Worm (Caenorhabditis elegans) whole organism, L4 larva: ENCODE measurements around the gene T05A8.7.

Source experiments
- R02D3.7 ChIP-seq: fragments of 150-350 bp; sonication (generic microtip); optimal IDR thresholded peaks from 3 replicates; lab custom pipeline; 2014; ENCODE audit warnings: missing biosample characterization, missing genetic modification characterization
- T20F7.1 ChIP-seq: fragments of 200-800 bp; sonication (Bioruptor generic); optimal IDR thresholded peaks from 2 replicates; lab custom pipeline; 2018; ENCODE audit warnings: mild to moderate bottlenecking, missing genetic modification characterization, missing compliant biosample characterization
- Y105C5A.15 ChIP-seq: fragments of 200-800 bp; sonication (Bioruptor generic); IDR thresholded peaks from 2 replicates; pipeline ENCODE4 v1.3.6; 2022; ENCODE audit warnings: missing genetic modification characterization, missing compliant biosample characterization
- Y75B8A.6 ChIP-seq: fragments of 200-800 bp; sonication (Bioruptor generic); IDR thresholded peaks from 2 replicates; pipeline ENCODE4 v1.3.6; 2022; ENCODE audit warnings: missing genetic modification reagents, missing genetic modification characterization, missing compliant biosample characterization
- ZK546.5 ChIP-seq, 2 experiments: sonication (generic microtip); optimal IDR thresholded peaks; 2 replicates each; lab custom pipeline; 2017; ENCODE audit warnings: missing biosample characterization in 2 of 2, missing genetic modification characterization in 2 of 2
- aha-1 ChIP-seq: fragments of 150-350 bp; peaks from one replicate; lab custom pipeline; 2014; ENCODE audit warnings: missing biosample characterization, missing genetic modification characterization
- attf-4 ChIP-seq: sonication (generic microtip); optimal IDR thresholded peaks from 3 replicates; lab custom pipeline; 2017; ENCODE audit warnings: missing biosample characterization, missing genetic modification characterization
- ceh-20 ChIP-seq: fragments of 200-800 bp; sonication (Bioruptor generic); IDR thresholded peaks from 2 replicates; pipeline ENCODE4 v1.3.6; 2022; ENCODE audit warnings: missing genetic modification reagents, missing genetic modification characterization, missing compliant biosample characterization
- ces-1 ChIP-seq: fragments of 150-350 bp; sonication (generic microtip); optimal IDR thresholded peaks from 4 replicates; lab custom pipeline; 2014; ENCODE audit warnings: missing biosample characterization, missing genetic modification reagents, missing genetic modification characterization
- daf-12 ChIP-seq: fragments of 150-350 bp; optimal IDR thresholded peaks from 2 replicates; lab custom pipeline; 2014; ENCODE audit warnings: missing biosample characterization, missing genetic modification reagents, missing genetic modification characterization
- daf-16 ChIP-seq, 3 experiments: sonication (generic microtip); optimal IDR thresholded peaks; 2 replicates each; lab custom pipeline; 2016 to 2017; ENCODE audit warnings: missing genetic modification characterization in 3 of 3, missing genetic modification reagents in 3 of 3, mild to moderate bottlenecking in 2 of 3, missing compliant biosample characterization in 2 of 3, missing biosample characterization in 1 of 3, moderate library complexity in 1 of 3
- duxl-1 ChIP-seq: sonication (generic microtip); optimal IDR thresholded peaks from 2 replicates; lab custom pipeline; 2016; ENCODE audit warnings: mild to moderate bottlenecking, missing genetic modification characterization, moderate library complexity, missing compliant biosample characterization; ENCODE audit not compliant: poor library complexity
- dve-1 ChIP-seq: sonication (generic microtip); optimal IDR thresholded peaks from 2 replicates; lab custom pipeline; 2017; ENCODE audit warnings: antibody characterized with exemption, mild to moderate bottlenecking, missing genetic modification characterization, missing compliant biosample characterization; ENCODE audit not compliant: insufficient read depth
- egl-27 ChIP-seq: sonication (generic microtip); optimal IDR thresholded peaks from 3 replicates; lab custom pipeline; 2017; ENCODE audit warnings: missing biosample characterization, missing genetic modification reagents, missing genetic modification characterization
- fkh-10 ChIP-seq: fragments of 150-350 bp; optimal IDR thresholded peaks from 2 replicates; lab custom pipeline; 2014; ENCODE audit warnings: missing biosample characterization, missing genetic modification reagents, missing genetic modification characterization
- gei-8 ChIP-seq: fragments of 200-800 bp; sonication (Bioruptor generic); optimal IDR thresholded peaks from 2 replicates; lab custom pipeline; 2018; ENCODE audit warnings: mild to moderate bottlenecking, missing genetic modification characterization, missing compliant biosample characterization
- hif-1 ChIP-seq, 2 experiments: sonication (generic microtip); optimal IDR thresholded peaks; 2 replicates each; lab custom pipeline; 2016 to 2017; ENCODE audit warnings: missing compliant biosample characterization in 2 of 2, missing genetic modification characterization in 2 of 2, missing genetic modification reagents in 2 of 2, missing genotype in 2 of 2, mild to moderate bottlenecking in 1 of 2
- hlh-30 ChIP-seq: sonication (generic microtip); optimal IDR thresholded peaks from 2 replicates; lab custom pipeline; 2017; ENCODE audit warnings: antibody characterized with exemption, mild to moderate bottlenecking, missing genetic modification characterization, missing compliant biosample characterization; ENCODE audit not compliant: insufficient read depth
- hmg-1.1 ChIP-seq: fragments of 200-800 bp; sonication (Bioruptor generic); IDR thresholded peaks from 2 replicates; pipeline ENCODE4 v1.3.6; 2022; ENCODE audit warnings: missing genetic modification reagents, missing genetic modification characterization, missing compliant biosample characterization
- lim-7 ChIP-seq: fragments of 200-800 bp; sonication (Bioruptor generic); IDR thresholded peaks from 2 replicates; pipeline ENCODE4 v1.3.6; 2022; ENCODE audit warnings: missing genetic modification characterization, missing compliant biosample characterization
- lin-15B ChIP-seq: fragments of 150-350 bp; sonication (generic microtip); optimal IDR thresholded peaks from 3 replicates; lab custom pipeline; 2014; ENCODE audit warnings: missing biosample characterization, missing genetic modification characterization
- lin-39 ChIP-seq: fragments of 150-350 bp; optimal IDR thresholded peaks from 2 replicates; lab custom pipeline; 2014; ENCODE audit warnings: missing biosample characterization, missing genetic modification reagents, missing genetic modification characterization
- lir-3 ChIP-seq: sonication (generic microtip); optimal IDR thresholded peaks from 2 replicates; lab custom pipeline; 2016; ENCODE audit warnings: mild to moderate bottlenecking, missing genetic modification characterization, missing compliant biosample characterization
- mdl-1 ChIP-seq, 2 experiments: fragments of 150-350 bp in 1 of 2; sonication (generic microtip) in 1 of 2; optimal IDR thresholded peaks; 2 replicates each; lab custom pipeline; 2014 to 2017; ENCODE audit warnings: missing biosample characterization in 2 of 2, missing genetic modification characterization in 2 of 2
- mdt-29 ChIP-seq: fragments of 200-800 bp; sonication (Bioruptor generic); IDR thresholded peaks from 2 replicates; pipeline ENCODE4 v1.3.6; 2022; ENCODE audit warnings: missing genetic modification reagents, missing genetic modification characterization, missing compliant biosample characterization
- mep-1 ChIP-seq: fragments of 150-350 bp; sonication (generic microtip); optimal IDR thresholded peaks from 3 replicates; lab custom pipeline; 2014; ENCODE audit warnings: missing biosample characterization, missing genetic modification characterization
- nhr-102 ChIP-seq: sonication (generic microtip); optimal IDR thresholded peaks from 2 replicates; lab custom pipeline; 2016; ENCODE audit warnings: mild to moderate bottlenecking, missing genetic modification characterization, moderate library complexity, missing compliant biosample characterization
- nhr-11 ChIP-seq: fragments of 150-350 bp; optimal IDR thresholded peaks from 2 replicates; lab custom pipeline; 2014; ENCODE audit warnings: missing biosample characterization, missing genetic modification characterization
- nhr-111 ChIP-seq: fragments of 200-800 bp; sonication (Bioruptor generic); optimal IDR thresholded peaks from 2 replicates; lab custom pipeline; 2018; ENCODE audit warnings: mild to moderate bottlenecking, missing genetic modification characterization, missing compliant biosample characterization
- nhr-237 ChIP-seq: sonication (generic microtip); optimal IDR thresholded peaks from 2 replicates; lab custom pipeline; 2017; ENCODE audit warnings: missing biosample characterization, missing genetic modification characterization
- nhr-28 ChIP-seq: fragments of 150-350 bp; optimal IDR thresholded peaks from 2 replicates; lab custom pipeline; 2014; ENCODE audit warnings: missing biosample characterization, missing genetic modification characterization
- nhr-41 ChIP-seq: fragments of 200-800 bp; sonication (Bioruptor generic); IDR thresholded peaks from 2 replicates; pipeline ENCODE4 v1.3.6; 2022; ENCODE audit warnings: missing genetic modification reagents, missing genetic modification characterization, missing compliant biosample characterization
- nhr-77 ChIP-seq: fragments of 150-350 bp; optimal IDR thresholded peaks from 2 replicates; lab custom pipeline; 2014; ENCODE audit warnings: missing biosample characterization, missing genetic modification characterization
- pha-4 ChIP-seq, 2 experiments: fragments of 150-350 bp in 1 of 2; fragments of 200-800 bp in 1 of 2; sonication (Bioruptor generic) in 1 of 2; IDR thresholded peaks in 1 of 2; optimal IDR thresholded peaks in 1 of 2; 2 replicates each; pipeline versions ENCODE4 v1.3.6 to Lab custom; 2014 to 2022; ENCODE audit warnings: missing genetic modification characterization in 2 of 2, missing genetic modification reagents in 2 of 2, missing biosample characterization in 1 of 2, missing compliant biosample characterization in 1 of 2
- saeg-2 ChIP-seq: fragments of 200-800 bp; sonication (Bioruptor generic); IDR thresholded peaks from 2 replicates; pipeline ENCODE4 v1.3.6; 2022; ENCODE audit warnings: missing genetic modification reagents, missing genetic modification characterization, missing compliant biosample characterization
- snpc-4 ChIP-seq: fragments of 150-350 bp; optimal IDR thresholded peaks from 2 replicates; lab custom pipeline; 2014; ENCODE audit warnings: missing biosample characterization, missing genetic modification characterization
- spr-1 ChIP-seq: sonication (generic microtip); optimal IDR thresholded peaks from 2 replicates; lab custom pipeline; 2016; ENCODE audit warnings: mild to moderate bottlenecking, missing genetic modification characterization, missing compliant biosample characterization
- unc-62 ChIP-seq, 3 experiments: fragments of 150-350 bp in 1 of 3; sonication (generic microtip); optimal IDR thresholded peaks in 2 of 3; peaks in 1 of 3; 1 replicate in 1 of 3; 2 replicates in 2 of 3; lab custom pipeline; 2014 to 2017; ENCODE audit warnings: missing biosample characterization in 3 of 3, missing genetic modification characterization in 3 of 3, missing genetic modification reagents in 3 of 3, missing genotype in 1 of 3
- vab-7 ChIP-seq: fragments of 200-800 bp; sonication (Bioruptor generic); IDR thresholded peaks from 2 replicates; pipeline ENCODE4 v1.3.6; 2022; ENCODE audit warnings: missing genetic modification reagents, missing genetic modification characterization, missing compliant biosample characterization
- zfp-2 ChIP-seq: sonication (generic microtip); optimal IDR thresholded peaks from 2 replicates; lab custom pipeline; 2016; ENCODE audit warnings: mild to moderate bottlenecking, missing genetic modification characterization, missing compliant biosample characterization
- ztf-11 ChIP-seq: fragments of 150-350 bp; optimal IDR thresholded peaks from 2 replicates; lab custom pipeline; 2014; ENCODE audit warnings: missing biosample characterization, missing genetic modification characterization

Gene T05A8.7

DNA sequence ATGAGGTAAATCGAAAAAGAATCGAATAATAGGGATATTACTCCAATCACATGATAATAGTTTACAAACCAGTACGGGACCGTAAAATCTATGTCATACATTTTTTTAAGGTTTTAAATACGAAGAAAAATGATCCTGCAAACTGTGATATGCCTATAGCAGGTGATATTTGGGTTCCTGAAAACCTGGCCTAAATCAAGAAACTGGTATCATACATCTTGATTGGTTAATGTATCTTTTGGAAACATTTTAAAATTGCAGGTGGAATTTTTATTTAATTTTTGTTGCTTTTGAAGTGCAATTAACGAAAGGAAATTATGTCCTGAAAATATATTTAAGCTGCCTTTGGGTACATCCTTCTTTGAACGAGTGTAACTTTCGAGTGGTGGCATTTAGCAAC lies 41.9 kb downstream of the T05A8.7 start, which contains the start of gene sri-61:
Gene sri-61 (minus strand): TSS at position 101 of the 400 bp plus-strand sequence.
- TF ChIP-seq saeg-2 (GFP tag; lab: Robert Waterston, UW) = no peak
- no peak for TF ChIP-seq nhr-77 (tag; lab: Kevin White, UChicago)
- no peak for TF ChIP-seq nhr-111 (GFP tag; lab: Kevin White, UChicago)
- TF ChIP-seq daf-16 (GFP tag; optimal IDR thresholded peaks at IDR 0.05; lab: Kevin White, UChicago) = no peak
- TF ChIP-seq daf-16 (tag; optimal IDR thresholded peaks at IDR 0.05; lab: Kevin White, UChicago) = no peak
- no peak for TF ChIP-seq lin-15B (tag; lab: Kevin White, UChicago)
- peak in 1 of 2 experiments; percentile 25 for TF ChIP-seq unc-62 (GFP tag; optimal IDR thresholded peaks at IDR 0.05 in 1 of 2; lab: Kevin White, UChicago)
- no peak for TF ChIP-seq unc-62 (tag; optimal IDR thresholded peaks at IDR 0.05; lab: Kevin White, UChicago)
- no peak for TF ChIP-seq attf-4
- no peak for TF ChIP-seq Y75B8A.6 (GFP tag; lab: Robert Waterston, UW)

DNA sequence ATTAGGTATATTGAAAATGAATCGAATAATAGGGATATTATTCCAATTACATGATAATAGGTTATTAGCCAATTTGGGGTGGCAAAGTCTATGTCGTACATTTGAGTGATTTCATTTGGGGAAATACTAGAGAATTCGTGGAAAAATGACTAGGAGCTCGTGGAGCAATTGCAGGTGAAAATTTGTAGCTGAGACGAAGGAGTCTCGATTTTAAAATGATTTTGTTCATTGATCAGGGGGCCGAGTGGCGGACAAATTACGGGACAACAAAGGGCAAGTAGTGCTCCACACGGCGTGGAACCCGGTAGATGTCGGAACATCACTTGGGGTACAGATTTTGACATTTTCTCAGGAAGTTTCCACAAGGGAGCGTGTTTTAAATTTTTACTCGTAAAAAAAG lies 43.8 kb downstream of the T05A8.7 start, which contains the start of gene sri-62:
Gene sri-62 (minus strand): TSS at position 101 of the 400 bp plus-strand sequence.
- TF ChIP-seq hmg-1.1 (GFP tag; lab: Robert Waterston, UW) (no peak), lir-3 (no peak), fkh-10 (no peak), spr-1 (tag; lab: Kevin White, UChicago) (no peak), ZK546.5 (tag; optimal IDR thresholded peaks at IDR 0.05; lab: Kevin White, UChicago) (no peak), gei-8 (GFP tag; lab: Kevin White, UChicago) (no peak), snpc-4 (tag; lab: Kevin White, UChicago) (no peak), nhr-102 (tag; lab: Kevin White, UChicago) (no peak), pha-4 (GFP tag; IDR thresholded peaks at IDR 0.05; lab: Robert Waterston, UW) (no peak), pha-4 (tag; optimal IDR thresholded peaks at IDR 0.05; lab: Kevin White, UChicago) (no peak), nhr-237 (no peak), egl-27 (no peak), T20F7.1 (GFP tag; lab: Kevin White, UChicago) (no peak)

DNA sequence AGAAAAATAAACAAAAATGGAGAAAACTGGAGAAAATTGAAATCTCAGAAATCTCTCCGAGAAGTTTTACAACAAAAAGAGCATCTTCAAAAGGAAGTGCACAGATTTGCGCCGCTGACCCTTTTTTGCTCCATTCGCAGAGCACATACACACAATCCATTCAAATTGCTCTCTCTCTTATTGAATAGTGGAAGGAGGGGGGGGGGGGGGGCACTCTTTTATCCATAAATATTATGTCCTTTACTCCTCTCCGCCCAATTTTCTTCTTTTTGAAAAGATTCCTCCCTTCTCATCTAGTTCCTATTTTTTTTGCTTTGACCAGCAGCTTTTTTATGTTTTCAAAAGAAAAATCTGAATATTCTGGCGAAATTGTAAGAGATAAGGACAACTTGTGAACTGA lies 47.1 kb downstream of the T05A8.7 start:
- TF ChIP-seq fkh-10 (peak; percentile 40), lin-39 (tag; lab: Kevin White, UChicago) (no peak), ztf-11 (no peak), dve-1 (tag; lab: Kevin White, UChicago) (no peak), mep-1 (no peak)
- TF ChIP-seq, all 104 proteins: peak for 1

DNA sequence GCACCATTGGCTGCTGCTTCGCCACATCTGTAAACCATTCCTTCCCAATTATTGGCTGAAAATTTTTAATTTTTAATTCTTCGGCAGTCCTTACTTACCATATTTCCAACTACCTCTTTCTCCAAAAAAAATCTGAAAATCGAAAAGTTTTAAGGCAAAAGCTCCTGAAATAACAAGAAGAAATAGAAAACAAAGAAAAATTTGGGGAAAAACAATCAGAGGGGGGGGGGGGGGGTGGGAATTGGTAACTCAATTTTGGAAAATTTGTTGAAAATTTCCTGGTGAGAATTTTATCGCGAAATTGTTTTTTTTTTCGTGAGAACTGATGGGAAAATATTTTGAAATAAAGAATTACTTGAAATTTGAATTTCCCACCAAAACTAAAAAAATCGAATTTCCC lies 49.7 kb downstream of the T05A8.7 start, which contains the start of gene set-11:
Gene set-11 (minus strand): TSS at position 101 of the 400 bp plus-strand sequence.
- TF ChIP-seq mdl-1 (tag; optimal IDR thresholded peaks at IDR 0.05; lab: Kevin White, UChicago) (no peak), Y105C5A.15 (no peak), R02D3.7 (tag; lab: Kevin White, UChicago) (no peak), ceh-20 (GFP tag; lab: Robert Waterston, UW) (no peak), nhr-28 (no peak), nhr-41 (no peak), lim-7 (no peak), hlh-30 (no peak), saeg-2 (GFP tag; lab: Robert Waterston, UW) (no peak), ces-1 (GFP tag; lab: Kevin White, UChicago) (no peak), vab-7 (GFP tag; lab: Robert Waterston, UW) (no peak), daf-12 (tag; lab: Kevin White, UChicago) (no peak), nhr-11 (no peak), zfp-2 (tag; lab: Kevin White, UChicago) (no peak), duxl-1 (tag; lab: Kevin White, UChicago) (no peak), daf-16 (GFP tag; optimal IDR thresholded peaks at IDR 0.05; lab: Kevin White, UChicago) (no peak), daf-16 (tag; optimal IDR thresholded peaks at IDR 0.05; lab: Kevin White, UChicago) (no peak), mdt-29 (GFP tag; lab: Robert Waterston, UW) (no peak), unc-62 (GFP tag; optimal IDR thresholded peaks at IDR 0.05 in 1 of 2; lab: Kevin White, UChicago) (no peak), unc-62 (tag; optimal IDR thresholded peaks at IDR 0.05; lab: Kevin White, UChicago) (no peak), aha-1 (tag; lab: Kevin White, UChicago) (no peak), hif-1 (tag; optimal IDR thresholded peaks at IDR 0.05; lab: Kevin White, UChicago) (no peak)
